Fruit fly (Drosophila melanogaster): ENCODE data around the gene klar.
A peak's percentile ranks its signal among the peaks of the same experiment; 100 is the strongest.

The klar gene

dm6 chr3L:531280-531853, 9.0 kb downstream of the klar start (continued):
- TF ChIP-seq CG11902 (GFP tag; optimal IDR thresholded peaks at IDR 0.05): peak; percentile 56
- no peak for TF ChIP-seq CG11294 (GFP tag; IDR thresholded peaks at IDR 0.05)
- TF ChIP-seq spab (GFP tag; optimal IDR thresholded peaks at IDR 0.05): peak; percentile 73
- peak; percentile 34 for TF ChIP-seq CG7368 (GFP tag; optimal IDR thresholded peaks at IDR 0.05)
- peak; percentile 88 for TF ChIP-seq dsx (GFP tag; optimal IDR thresholded peaks at IDR 0.05; ENCODE audit: poor library complexity, severe bottlenecking)
- TF ChIP-seq CG31627 (GFP tag; optimal IDR thresholded peaks at IDR 0.05): no peak
- TF ChIP-seq Sox14 (GFP tag; optimal IDR thresholded peaks at IDR 0.05): peak; percentile 45
- peak; percentile 93 for TF ChIP-seq Ets96B (tag; optimal IDR thresholded peaks at IDR 0.05)
- TF ChIP-seq CG4318 (GFP tag; optimal IDR thresholded peaks at IDR 0.05): peak; percentile 12
- peak; percentile 8 for TF ChIP-seq net (GFP tag; optimal IDR thresholded peaks at IDR 0.05)
- TF ChIP-seq Eip93F (GFP tag; optimal IDR thresholded peaks at IDR 0.05): no peak
- peak; percentile 88 for TF ChIP-seq CG6808 (GFP tag; optimal IDR thresholded peaks at IDR 0.05)
- TF ChIP-seq cyc (GFP tag; optimal IDR thresholded peaks at IDR 0.05): peak; percentile 12
- TF ChIP-seq Lpt (GFP tag; optimal IDR thresholded peaks at IDR 0.05): no peak
- peak; percentile 20 for TF ChIP-seq Sox15 (GFP tag; optimal IDR thresholded peaks at IDR 0.05)
- TF ChIP-seq CG16779 (tag; optimal IDR thresholded peaks at IDR 0.05): peak; percentile 76
- TF ChIP-seq Hr38 (GFP tag; optimal IDR thresholded peaks at IDR 0.05): no peak
- peak; percentile 83 for TF ChIP-seq CG10631 (GFP tag; optimal IDR thresholded peaks at IDR 0.05)
- TF ChIP-seq CG6276 (GFP tag; optimal IDR thresholded peaks at IDR 0.05): peak; percentile 41
- peak; percentile 34 for TF ChIP-seq topi (GFP tag; optimal IDR thresholded peaks at IDR 0.05)
- no peak for TF ChIP-seq Gug (GFP tag; IDR thresholded peaks at IDR 0.05)
- TF ChIP-seq ss (GFP tag; optimal IDR thresholded peaks at IDR 0.05): peak; percentile 89 to 91
- TF ChIP-seq CG8632 (GFP tag; optimal IDR thresholded peaks at IDR 0.05): peak; percentile 86
- TF ChIP-seq OdsH (GFP tag; optimal IDR thresholded peaks at IDR 0.05): peak; percentile 55
- TF ChIP-seq svp (GFP tag): peak; percentile 70
- TF ChIP-seq CG9139 (GFP tag; optimal IDR thresholded peaks at IDR 0.05): peak; percentile 81
- TF ChIP-seq CG3032 (tag; optimal IDR thresholded peaks at IDR 0.05): peak; percentile 91
- peak; percentile 19 for TF ChIP-seq pdm3 (GFP tag; optimal IDR thresholded peaks at IDR 0.05)
- peak; percentile 47 for TF ChIP-seq esn (GFP tag; optimal IDR thresholded peaks at IDR 0.05)
- TF ChIP-seq eg (GFP tag; IDR thresholded peaks at IDR 0.05): no peak
- peak; percentile 24 for TF ChIP-seq lz (GFP tag; optimal IDR thresholded peaks at IDR 0.05)
- TF ChIP-seq CG6854 (GFP tag; optimal IDR thresholded peaks at IDR 0.05): peak; percentile 80
- TF ChIP-seq CG3919 (GFP tag; optimal IDR thresholded peaks at IDR 0.05): peak; percentile 67
- TF ChIP-seq Ets21C (GFP tag; optimal IDR thresholded peaks at IDR 0.05): no peak
- TF ChIP-seq CG32006 (GFP tag; optimal IDR thresholded peaks at IDR 0.05): peak; percentile 75
- peak; percentile 83 for TF ChIP-seq CG10669 (GFP tag; optimal IDR thresholded peaks at IDR 0.05)
- TF ChIP-seq achi (GFP tag; optimal IDR thresholded peaks at IDR 0.05): peak; percentile 76
- peak in 1 of 2 experiments; percentile 49 for TF ChIP-seq salr (GFP tag; optimal IDR thresholded peaks at IDR 0.05)

- TF ChIP-seq CG11762 (GFP tag; optimal IDR thresholded peaks at IDR 0.05; ENCODE audit: insufficient read depth): no peak
- TF ChIP-seq net (GFP tag; optimal IDR thresholded peaks at IDR 0.05): no peak
These were observed 9.6 kb downstream of the klar start for dm6 chr3L:530813-531212.

DNA sequence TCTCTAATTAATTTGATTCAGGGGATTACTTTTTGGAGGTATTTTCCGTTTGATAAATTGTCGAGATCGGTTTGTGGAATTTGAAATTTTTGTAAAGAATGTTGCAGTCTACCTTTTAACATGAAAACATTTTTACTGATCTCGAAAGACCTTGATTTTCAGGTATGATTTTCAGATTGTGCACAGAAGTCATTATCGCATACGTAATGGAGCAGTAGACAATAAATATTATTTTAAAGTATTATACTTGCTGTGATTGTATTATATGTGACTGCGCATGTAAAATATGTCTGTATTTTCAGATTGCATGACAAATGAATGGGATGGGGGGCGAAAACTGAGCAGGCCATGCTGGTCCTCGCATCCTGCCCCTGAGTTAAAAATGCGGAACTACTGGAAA, 12.4 kb downstream of the klar start, which contains the start of gene CG34269:
TSS of gene CG34269 (plus strand) at position 301 of the 400 bp plus-strand sequence.
- TF ChIP-seq Lpt (GFP tag; optimal IDR thresholded peaks at IDR 0.05) (no peak), pdm3 (GFP tag; optimal IDR thresholded peaks at IDR 0.05) (no peak), Sox102F (GFP tag; optimal IDR thresholded peaks at IDR 0.05) (no peak), Sox15 (GFP tag; optimal IDR thresholded peaks at IDR 0.05) (no peak), lz (GFP tag; optimal IDR thresholded peaks at IDR 0.05) (no peak), CG7368 (GFP tag; optimal IDR thresholded peaks at IDR 0.05) (no peak), CG6854 (GFP tag; optimal IDR thresholded peaks at IDR 0.05) (no peak), CG8319 (GFP tag; optimal IDR thresholded peaks at IDR 0.05) (no peak), fkh (GFP tag; optimal IDR thresholded peaks at IDR 0.05) (no peak), CG6808 (GFP tag; optimal IDR thresholded peaks at IDR 0.05) (no peak), Gug (GFP tag; IDR thresholded peaks at IDR 0.05) (no peak), Met (GFP tag; optimal IDR thresholded peaks at IDR 0.05) (no peak), CG9139 (GFP tag; optimal IDR thresholded peaks at IDR 0.05) (no peak), eg (GFP tag; IDR thresholded peaks at IDR 0.05) (no peak), Ets21C (GFP tag; optimal IDR thresholded peaks at IDR 0.05) (no peak), Eip93F (GFP tag; optimal IDR thresholded peaks at IDR 0.05) (no peak), Hr38 (GFP tag; optimal IDR thresholded peaks at IDR 0.05) (no peak)

Data from whole organism, prepupa.